Worm (Caenorhabditis elegans): ENCODE data around the gene srh-255.

Gene srh-255

DNA sequence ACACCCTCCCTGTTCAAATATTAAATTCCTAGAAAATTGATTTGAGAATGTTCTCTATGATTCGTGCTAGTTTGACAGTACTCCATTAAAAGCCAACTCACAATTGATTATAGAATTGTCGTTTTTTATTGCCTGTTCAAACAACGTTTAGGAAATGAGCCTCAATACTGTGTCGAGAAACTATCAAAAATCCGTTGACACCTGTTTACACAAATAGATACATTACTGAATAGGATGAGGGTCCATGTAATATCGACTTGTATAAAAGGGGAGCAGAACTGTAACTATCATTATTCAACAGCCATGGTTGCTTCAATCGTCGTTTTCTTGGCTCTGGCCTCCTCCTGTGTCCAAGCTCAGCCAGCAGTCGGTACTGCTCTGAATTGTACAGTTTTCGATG, 36.1 kb downstream of the srh-255 start, which contains the start of gene ZK218.5:
Gene ZK218.5 (plus strand): TSS at position 301 of the 400 bp plus-strand sequence.
- TF ChIP-seq snpc-1.1 (tag; optimal IDR thresholded peaks at IDR 0.05; ENCODE audit: insufficient read depth), result no peak
- no peak for TF ChIP-seq ets-4 (GFP tag; optimal IDR thresholded peaks at IDR 0.05)
- no peak for TF ChIP-seq nhr-179 (tag; optimal IDR thresholded peaks at IDR 0.05)
- TF ChIP-seq madf-6 (GFP tag; IDR thresholded peaks at IDR 0.05), result no peak
- TF ChIP-seq die-1 (tag; optimal IDR thresholded peaks at IDR 0.05), result no peak
- no peak for TF ChIP-seq tbx-9 (tag; optimal IDR thresholded peaks at IDR 0.05; ENCODE audit: borderline replicate concordance)
- TF ChIP-seq ztf-18 (tag; optimal IDR thresholded peaks at IDR 0.05), result no peak
- TF ChIP-seq dpl-1 (GFP tag; optimal IDR thresholded peaks at IDR 0.05), result no peak
- TF ChIP-seq lin-40 (tag; optimal IDR thresholded peaks at IDR 0.05), result no peak
- no peak for TF ChIP-seq aptf-3 (GFP tag; IDR thresholded peaks at IDR 0.05)
- TF ChIP-seq nhr-80 (tag; optimal IDR thresholded peaks at IDR 0.05), result no peak
- no peak for TF ChIP-seq D2030.7 (GFP tag; IDR thresholded peaks at IDR 0.05)

DNA sequence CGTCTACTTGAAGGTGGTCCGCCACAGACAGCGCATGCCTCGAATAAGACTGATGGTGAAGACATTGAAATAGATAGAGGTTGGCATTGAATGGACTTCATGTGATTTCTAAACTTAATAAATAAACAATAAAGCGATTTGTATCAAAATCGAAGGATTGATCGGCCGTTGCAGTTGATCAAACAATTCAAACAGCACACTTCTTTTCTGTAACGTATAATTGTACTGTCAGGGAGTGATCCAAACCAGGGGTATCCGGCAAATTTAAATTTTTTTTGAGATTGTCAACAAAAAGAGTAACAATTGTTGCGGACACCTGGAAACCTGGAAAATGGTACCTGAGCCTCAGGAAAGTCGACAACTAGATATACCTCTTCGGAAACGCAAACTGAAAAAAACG, 39.8 kb downstream of the srh-255 start, which contains the start of gene nhr-248:
Gene nhr-248 (minus strand): TSS at position 101 of the 400 bp plus-strand sequence.
- TF ChIP-seq F52B5.7 (tag; optimal IDR thresholded peaks at IDR 0.05) (no peak), sptf-2 (GFP tag; optimal IDR thresholded peaks at IDR 0.05) (no peak), ceh-40 (GFP tag; IDR thresholded peaks at IDR 0.05) (no peak), ZK185.1 (tag; optimal IDR thresholded peaks at IDR 0.05; ENCODE audit: poor library complexity, severe bottlenecking) (no peak), K12H6.12 (tag; optimal IDR thresholded peaks at IDR 0.05) (no peak)

DNA sequence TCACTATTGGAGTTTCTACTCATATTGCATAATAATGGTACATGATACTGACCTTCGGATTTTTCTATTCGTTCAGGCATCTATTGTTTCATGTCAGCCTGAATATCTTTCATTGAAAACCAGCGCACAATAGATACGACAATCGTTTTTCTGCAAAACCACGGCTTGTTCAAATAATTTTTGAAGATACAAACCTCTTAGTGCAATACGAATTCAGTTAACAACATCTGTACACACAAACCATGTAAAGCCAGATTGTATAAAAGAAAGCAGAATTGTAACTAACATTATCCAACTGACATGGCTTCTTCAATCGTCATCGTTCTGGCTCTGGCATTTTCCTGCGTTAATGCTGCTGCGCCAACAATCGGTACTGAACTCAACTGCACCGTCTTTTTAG, 40.7 kb downstream of the srh-255 start, which contains the start of gene ZK218.7:
Gene ZK218.7 (plus strand): TSS at position 301 of the 400 bp plus-strand sequence.
- no peak for TF ChIP-seq zim-3 (tag; optimal IDR thresholded peaks at IDR 0.05)
- TF ChIP-seq ZK185.1 (tag; optimal IDR thresholded peaks at IDR 0.05; ENCODE audit: poor library complexity, severe bottlenecking), result no peak
- no peak for TF ChIP-seq C17E4.6 (GFP tag; IDR thresholded peaks at IDR 0.05)
- TF ChIP-seq fkh-3 (tag; optimal IDR thresholded peaks at IDR 0.05), result no peak
- TF ChIP-seq Y95B8A.8 (GFP tag; IDR thresholded peaks at IDR 0.05), result no peak

DNA sequence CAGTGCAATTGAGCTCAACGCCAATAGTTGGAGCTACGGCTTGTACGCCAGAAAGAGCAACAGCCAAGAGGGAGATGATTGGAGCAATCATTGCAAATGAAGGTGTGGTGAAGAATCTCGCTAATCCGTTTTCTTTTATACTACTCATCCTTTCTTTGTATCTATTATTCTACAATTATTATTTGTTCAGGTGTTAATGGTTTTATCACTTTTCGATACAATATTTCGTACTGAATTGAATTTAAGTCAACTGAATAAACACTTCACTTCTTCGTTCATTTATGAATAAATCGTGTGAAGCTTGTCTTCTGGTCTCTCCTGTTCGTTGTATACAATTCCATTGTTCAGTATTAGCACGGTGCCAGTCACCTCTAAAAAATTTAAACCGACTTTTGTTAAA, 43.5 kb downstream of the srh-255 start, which contains the start of gene ZK218.11:
Gene ZK218.11 (minus strand): TSS at position 101 of the 400 bp plus-strand sequence.
- TF ChIP-seq lsy-27 (tag; optimal IDR thresholded peaks at IDR 0.05; ENCODE audit: borderline replicate concordance, insufficient read depth) (no peak), lsl-1 (GFP tag; optimal IDR thresholded peaks at IDR 0.05) (no peak), ekl-4 (GFP tag; IDR thresholded peaks at IDR 0.05) (no peak), him-1 (tag; optimal IDR thresholded peaks at IDR 0.05) (no peak), nfya-1 (tag; optimal IDR thresholded peaks at IDR 0.05; ENCODE audit: borderline replicate concordance, insufficient read depth) (no peak), snpc-4 (GFP tag; optimal IDR thresholded peaks at IDR 0.05) (no peak), snpc-4 (tag; optimal IDR thresholded peaks at IDR 0.05) (no peak), akir-1 (GFP tag; optimal IDR thresholded peaks at IDR 0.05) (no peak), repo-1 (tag; optimal IDR thresholded peaks at IDR 0.05) (no peak), zfh-2 (GFP tag; conservative IDR thresholded peaks at IDR 0.05) (no peak), lin-54 (GFP tag; optimal IDR thresholded peaks at IDR 0.05) (no peak), C17E4.6 (GFP tag; IDR thresholded peaks at IDR 0.05) (no peak), madf-6 (GFP tag; IDR thresholded peaks at IDR 0.05) (no peak), madf-10 (tag; optimal IDR thresholded peaks at IDR 0.05) (no peak)

Measured in whole organism, young adult.